Worm (Caenorhabditis elegans): ENCODE results near the gene F38B7.2.

- TF ChIP-seq unc-62 (GFP tag; optimal IDR thresholded peaks at IDR 0.05): no peak
- no peak for TF ChIP-seq ama-1 (optimal IDR thresholded peaks at IDR 0.05)
- TF ChIP-seq nhr-77 (tag; optimal IDR thresholded peaks at IDR 0.05): no peak
- no peak for TF ChIP-seq mdl-1 (tag; optimal IDR thresholded peaks at IDR 0.05)
- TF ChIP-seq nhr-90 (tag; optimal IDR thresholded peaks at IDR 0.05; ENCODE audit: poor library complexity): no peak
Measured at ce11 chrV:11593427-11593826, 49.7 kb downstream of the F38B7.2 start, which contains the start of gene srx-80.
